Worm (Caenorhabditis elegans): ENCODE results near the gene pid-1.

DNA sequence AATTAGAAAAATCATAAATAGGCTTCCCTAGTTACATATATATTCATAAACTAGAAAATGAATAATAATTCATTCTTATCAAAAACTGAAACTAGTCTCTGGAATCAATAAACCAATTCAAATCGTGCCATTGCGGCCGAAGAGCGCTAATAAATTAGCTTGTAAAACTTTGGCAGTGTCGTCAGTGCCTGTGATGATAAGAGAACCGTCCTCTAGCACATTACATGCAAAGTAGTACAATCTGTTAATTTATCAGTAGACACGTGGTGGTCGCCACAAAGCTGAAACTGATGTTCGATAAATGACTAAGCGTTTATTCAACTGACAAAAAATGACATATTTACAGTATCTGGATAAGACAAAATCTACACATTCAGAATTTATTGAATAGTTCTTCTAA is 5.3 kb upstream of the pid-1 start:
- no peak for TF ChIP-seq unc-130 (GFP tag; optimal IDR thresholded peaks at IDR 0.05)
- TF ChIP-seq nhr-25 (tag; optimal IDR thresholded peaks at IDR 0.05; ENCODE audit: borderline replicate concordance, insufficient read depth) = no peak
- TF ChIP-seq zfp-2 (tag; optimal IDR thresholded peaks at IDR 0.05) = no peak
- peak in 1 of 2 experiments; percentile 26 for TF ChIP-seq unc-62 (GFP tag; optimal IDR thresholded peaks at IDR 0.05 in 1 of 2)
- TF ChIP-seq unc-62 (tag; optimal IDR thresholded peaks at IDR 0.05) = no peak
- TF ChIP-seq spr-3 (GFP tag; optimal IDR thresholded peaks at IDR 0.05) = no peak
- no peak for TF ChIP-seq fkh-10 (GFP tag; optimal IDR thresholded peaks at IDR 0.05)
- no peak for TF ChIP-seq ama-1 (optimal IDR thresholded peaks at IDR 0.05)
